Fruit fly (Drosophila melanogaster): ENCODE measurements around the gene Taf9.
A peak's percentile ranks its signal among the peaks of the same experiment; 100 is the strongest.

Gene Taf9

dm6 chrX:17881138-17882121, 39.5 kb downstream of the Taf9 start (continued):
- TF ChIP-seq pnt (GFP tag; optimal IDR thresholded peaks at IDR 0.05) (peak; percentile 32), danr (GFP tag; IDR thresholded peaks at IDR 0.05) (peak; percentile 36; the same call in 1 of the 2 replicates), CG18476 (GFP tag; optimal IDR thresholded peaks at IDR 0.05) (no peak), tio (GFP tag; optimal IDR thresholded peaks at IDR 0.05) (peak; percentile 44), CG11696 (GFP tag; IDR thresholded peaks at IDR 0.05) (no peak), hbn (GFP tag; IDR thresholded peaks at IDR 0.05; ENCODE audit: partially characterized antibody) (no peak), MTF-1 (GFP tag; optimal IDR thresholded peaks at IDR 0.05; ENCODE audit: borderline replicate concordance) (no peak), ara (GFP tag; IDR thresholded peaks at IDR 0.05) (no peak), Usf (GFP tag; optimal IDR thresholded peaks at IDR 0.05) (peak; percentile 63), CG8089 (GFP tag; optimal IDR thresholded peaks at IDR 0.05) (no peak), Side (GFP tag; optimal IDR thresholded peaks at IDR 0.05) (peak; percentile 14), CG7928 (GFP tag; optimal IDR thresholded peaks at IDR 0.05) (peak; percentile 25), fd96Cb (tag; optimal IDR thresholded peaks at IDR 0.05) (peak; percentile 37), CG17359 (tag; optimal IDR thresholded peaks at IDR 0.05) (peak; percentile 55), crc (GFP tag; optimal IDR thresholded peaks at IDR 0.05) (peak; percentile 30), CG15696 (tag; optimal IDR thresholded peaks at IDR 0.05) (no peak), pb (GFP tag; optimal IDR thresholded peaks at IDR 0.05) (peak; percentile 2), Asciz (GFP tag; optimal IDR thresholded peaks at IDR 0.05) (peak; percentile 0), CG13775 (GFP tag; optimal IDR thresholded peaks at IDR 0.05) (peak; percentile 44), Ptx1 (GFP tag; IDR thresholded peaks at IDR 0.05) (peak; percentile 75), wor (GFP tag; IDR thresholded peaks at IDR 0.05) (0 out of 2 replicates have a peak, but pooled peaks have one; percentile 23), CG10543 (GFP tag; optimal IDR thresholded peaks at IDR 0.05) (peak; percentile 14), Hsf (GFP tag; optimal IDR thresholded peaks at IDR 0.05) (peak; percentile 40), CG18599 (GFP tag; optimal IDR thresholded peaks at IDR 0.05) (peak; percentile 69), CG14860 (GFP tag; IDR thresholded peaks at IDR 0.05; ENCODE audit: partially characterized antibody) (no peak), Stat92E (GFP tag; optimal IDR thresholded peaks at IDR 0.05) (no peak), CG14441 (GFP tag; IDR thresholded peaks at IDR 0.05) (peak; percentile 73), lilli (GFP tag; optimal IDR thresholded peaks at IDR 0.05) (peak; percentile 82), zfh2 (GFP tag; optimal IDR thresholded peaks at IDR 0.05) (peak; percentile 89), ham (GFP tag; IDR thresholded peaks at IDR 0.05) (0 out of 2 replicates have a peak, but pooled peaks have one; percentile 38), CG9609 (GFP tag; optimal IDR thresholded peaks at IDR 0.05) (peak; percentile 66), gem (tag; optimal IDR thresholded peaks at IDR 0.05) (peak; percentile 66), CG4404 (GFP tag; IDR thresholded peaks at IDR 0.05) (peak; percentile 40; the same call in 1 of the 2 replicates), al (GFP tag; IDR thresholded peaks at IDR 0.05) (peak; percentile 70), CG11085 (GFP tag; IDR thresholded peaks at IDR 0.05) (peak; percentile 57; the same call in 1 of the 2 replicates), CG13424 (tag; optimal IDR thresholded peaks at IDR 0.05) (peak; percentile 57), corto (GFP tag; optimal IDR thresholded peaks at IDR 0.05) (no peak), Aef1 (GFP tag; IDR thresholded peaks at IDR 0.05) (peak; percentile 63), CG11504 (tag; optimal IDR thresholded peaks at IDR 0.05) (peak; percentile 68), C15 (GFP tag; IDR thresholded peaks at IDR 0.05) (no peak), CG11723 (GFP tag; optimal IDR thresholded peaks at IDR 0.05) (no peak), ATbp (GFP tag; optimal IDR thresholded peaks at IDR 0.05) (peak; percentile 20), Dip3 (GFP tag; optimal IDR thresholded peaks at IDR 0.05) (peak; percentile 82), gro (GFP tag; optimal IDR thresholded peaks at IDR 0.05) (peak; percentile 64), HmgD (GFP tag; optimal IDR thresholded peaks at IDR 0.05) (no peak), Hmr (GFP tag; optimal IDR thresholded peaks at IDR 0.05) (peak; percentile 43), zf30C (GFP tag; optimal IDR thresholded peaks at IDR 0.05) (no peak)

Measured in whole organism, embryonic.